Comparison of ENCODE assay signal across 4 worm cellular contexts in the genomic region with DNA sequence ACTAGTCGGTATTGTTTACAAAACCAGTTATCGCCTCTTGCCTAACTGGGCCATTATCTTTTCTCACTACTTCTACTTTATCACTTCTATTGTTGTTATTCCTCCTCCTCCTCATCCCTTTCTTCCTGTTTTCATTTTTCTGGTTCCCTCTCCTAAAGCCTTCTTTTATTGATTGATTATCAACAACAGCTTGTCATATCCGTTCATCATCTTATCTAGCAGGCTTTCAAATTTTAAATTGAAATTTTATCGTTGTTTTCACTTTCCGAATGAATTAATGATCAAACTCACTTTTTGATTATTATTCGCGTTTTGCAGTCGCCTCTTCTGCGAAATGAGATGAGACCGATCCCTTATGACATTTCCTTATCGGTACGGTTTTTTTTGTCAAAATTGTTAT.
A peak's percentile ranks its signal among the peaks of the same experiment; 100 is the strongest.
TF ChIP-seq lines count a peak whose summit lies in the region.

A gene (plus strand): TSS at position 301 of the 400 bp plus-strand sequence.

TF ChIP-seq in whole organism, L1 larva, 84 proteins besides CTCF, POLR2A, EP300 and RAD21:
- no peak for TF ChIP-seq ceh-82 (tag; optimal IDR thresholded peaks at IDR 0.05; lab: Kevin White, UChicago)
- peak; percentile 57 for TF ChIP-seq blmp-1 (tag; optimal IDR thresholded peaks at IDR 0.05; lab: Kevin White, UChicago)
- no peak for TF ChIP-seq C16A3.4 (tag; optimal IDR thresholded peaks at IDR 0.05; lab: Kevin White, UChicago)
- TF ChIP-seq ets-5 (GFP tag; IDR thresholded peaks at IDR 0.05; lab: Robert Waterston, UW) = no peak
- no peak for TF ChIP-seq hlh-4 (tag; optimal IDR thresholded peaks at IDR 0.05; lab: Kevin White, UChicago)
- no peak for TF ChIP-seq unc-130 (tag; optimal IDR thresholded peaks at IDR 0.05; lab: Kevin White, UChicago)
- no peak for TF ChIP-seq unc-62 (GFP tag; optimal IDR thresholded peaks at IDR 0.05; lab: Kevin White, UChicago)
- no peak for TF ChIP-seq hlh-17 (GFP tag; optimal IDR thresholded peaks at IDR 0.05; lab: Kevin White, UChicago; ENCODE audit: borderline replicate concordance)
- no peak for TF ChIP-seq Y116A8C.19 (tag; optimal IDR thresholded peaks at IDR 0.05; lab: Kevin White, UChicago; ENCODE audit: borderline replicate concordance)
TF ChIP-seq in whole organism, L1 larva: peak in this region for 1.

TF ChIP-seq in whole organism, L3 larva, 47 proteins besides CTCF, POLR2A, EP300 and RAD21:
- TF ChIP-seq egl-5 (tag; optimal IDR thresholded peaks at IDR 0.05; lab: Kevin White, UChicago) (no peak), skn-1 (tag; optimal IDR thresholded peaks at IDR 0.05; lab: Kevin White, UChicago) (no peak), elt-1 (tag; optimal IDR thresholded peaks at IDR 0.05; lab: Kevin White, UChicago) (no peak), nhr-23 (tag; optimal IDR thresholded peaks at IDR 0.05; lab: Kevin White, UChicago) (peak; percentile 6), daf-12 (tag; optimal IDR thresholded peaks at IDR 0.05; lab: Kevin White, UChicago) (no peak)

TF ChIP-seq in whole organism, L4 larva, 104 proteins besides CTCF, POLR2A, EP300 and RAD21:
- no peak for TF ChIP-seq pqm-1 (tag; optimal IDR thresholded peaks at IDR 0.05; lab: Kevin White, UChicago)
- TF ChIP-seq aha-1 (tag; lab: Kevin White, UChicago) = peak; percentile 21
- no peak for TF ChIP-seq madf-5 (GFP tag; IDR thresholded peaks at IDR 0.05; lab: Robert Waterston, UW)
- TF ChIP-seq ceh-20 (GFP tag; IDR thresholded peaks at IDR 0.05; lab: Robert Waterston, UW) = no peak
TF ChIP-seq in whole organism, L4 larva: peak in this region for 1.

TF ChIP-seq in whole organism, mixed stage, embryonic, 35 proteins besides CTCF, POLR2A, EP300 and RAD21:
- TF ChIP-seq ceh-43 (GFP tag; optimal IDR thresholded peaks at IDR 0.05; lab: Kevin White, UChicago) (no peak), unc-120 (tag; optimal IDR thresholded peaks at IDR 0.05; lab: Kevin White, UChicago; ENCODE audit: poor library complexity, severe bottlenecking) (no peak), elt-1 (tag; optimal IDR thresholded peaks at IDR 0.05; lab: Kevin White, UChicago; ENCODE audit: borderline replicate concordance, insufficient read depth) (no peak), sptf-1 (tag; optimal IDR thresholded peaks at IDR 0.05; lab: Kevin White, UChicago) (no peak), nhr-76 (tag; optimal IDR thresholded peaks at IDR 0.05; lab: Kevin White, UChicago) (no peak), blmp-1 (tag; optimal IDR thresholded peaks at IDR 0.05; lab: Kevin White, UChicago) (peak; percentile 25)
